Fruit fly (Drosophila melanogaster) whole organism, wandering third instar larva: ENCODE data around the gene CG11790.

Experiments
- CG32264 ChIP-seq: fragments of 200-800 bp; sonication (Bioruptor generic); optimal IDR thresholded peaks from 2 replicates; lab custom pipeline; 2016; ENCODE audit warnings: missing biosample characterization, missing genetic modification characterization
- CrebA ChIP-seq: fragments of 200-800 bp; sonication (Bioruptor generic); optimal IDR thresholded peaks from 2 replicates; lab custom pipeline; 2016; ENCODE audit warnings: missing biosample characterization, mild to moderate bottlenecking, missing genetic modification characterization, borderline replicate concordance
- GATAd ChIP-seq: sonication (Bioruptor generic); optimal IDR thresholded peaks from 2 replicates; lab custom pipeline; 2016; ENCODE audit warnings: missing biosample characterization, missing genetic modification characterization
- HLH106 ChIP-seq: fragments of 200-800 bp; optimal IDR thresholded peaks from 3 replicates; lab custom pipeline; 2019; ENCODE audit warnings: missing biosample characterization, mild to moderate bottlenecking, missing genetic modification characterization, moderate library complexity
- OdsH ChIP-seq: fragments of 200-800 bp; sonication (Bioruptor generic); optimal IDR thresholded peaks from 2 replicates; lab custom pipeline; 2016; ENCODE audit warnings: missing biosample characterization, mild to moderate bottlenecking, missing genetic modification characterization
- Sp1 ChIP-seq: fragments of 200-800 bp; sonication (Bioruptor generic); optimal IDR thresholded peaks from 3 replicates; lab custom pipeline; 2019; ENCODE audit warnings: missing biosample characterization, mild to moderate bottlenecking, missing genetic modification characterization, moderate library complexity
- lola ChIP-seq: fragments of >200 bp; optimal IDR thresholded peaks from 2 replicates; lab custom pipeline; 2017; ENCODE audit warnings: missing biosample characterization, missing genetic modification characterization
- pan ChIP-seq: fragments of >200 bp; optimal IDR thresholded peaks from 2 replicates; lab custom pipeline; 2017
- psq ChIP-seq: fragments of 200-800 bp; sonication (Bioruptor generic); optimal IDR thresholded peaks from 3 replicates; lab custom pipeline; 2017; ENCODE audit warnings: missing biosample characterization, mild to moderate bottlenecking, missing genetic modification characterization, moderate library complexity
- usp ChIP-seq: fragments of >200 bp; optimal IDR thresholded peaks from 2 replicates; lab custom pipeline; 2017; ENCODE audit warnings: missing biosample characterization, missing genetic modification characterization

- TF ChIP-seq psq (GFP tag; lab: Kevin White, UChicago) (no peak), CrebA (no peak), lola (GFP tag; lab: Kevin White, UChicago) (no peak), pan (lab: Kevin White, UChicago) (no peak), OdsH (no peak), GATAd (GFP tag; lab: Kevin White, UChicago) (no peak), CG32264 (GFP tag; lab: Kevin White, UChicago) (no peak), Sp1 (no peak), HLH106 (tag; lab: Kevin White, UChicago) (no peak), usp (no peak)
Measured at dm6 chr3R:25033142-25033586, 14.3 kb upstream of the CG11790 start, which contains the start of gene Smg6.
